Fruit fly (Drosophila melanogaster) whole organism, embryonic: ENCODE results near the gene CG14000.

Experiments used
- Awh ChIP-seq: fragments of 200-800 bp; sonication (Bioruptor generic); IDR thresholded peaks from 2 replicates; pipeline ENCODE4, ENCODE4 v1.3.6; 2022; ENCODE audit warnings: missing biosample characterization, missing genetic modification characterization
- C15 ChIP-seq: fragments of 200-800 bp; sonication (Bioruptor generic); IDR thresholded peaks from 3 replicates; pipeline ENCODE4 v1.3.6; 2022; ENCODE audit warnings: missing biosample characterization, missing genetic modification characterization
- CG10274 ChIP-seq: fragments of 200-800 bp; sonication (Bioruptor generic); optimal IDR thresholded peaks from 3 replicates; lab custom pipeline; 2017; ENCODE audit warnings: missing biosample characterization, mild to moderate bottlenecking, missing genetic modification characterization
- CG10462 ChIP-seq: fragments of 200-800 bp; sonication (Bioruptor generic); optimal IDR thresholded peaks from 2 replicates; lab custom pipeline; 2016; ENCODE audit warnings: missing biosample characterization, missing genetic modification characterization
- CG10543 ChIP-seq: fragments of 200-800 bp; sonication (Bioruptor generic); optimal IDR thresholded peaks from 3 replicates; lab custom pipeline; 2017; ENCODE audit warnings: missing biosample characterization, mild to moderate bottlenecking, missing genetic modification characterization, moderate library complexity
- CG11456 ChIP-seq: fragments of 200-800 bp; sonication (Bioruptor generic); IDR thresholded peaks from 3 replicates; pipeline ENCODE4 v1.3.6; 2022; ENCODE audit warnings: missing biosample characterization, missing genetic modification characterization
- CG11504 ChIP-seq: fragments of 200-800 bp; sonication (Bioruptor generic); optimal IDR thresholded peaks from 3 replicates; lab custom pipeline; 2019; ENCODE audit warnings: missing biosample characterization, mild to moderate bottlenecking, missing genetic modification characterization, moderate library complexity
- CG11696 ChIP-seq: fragments of 200-800 bp; sonication (Bioruptor generic); IDR thresholded peaks from 2 replicates; pipeline ENCODE4 v1.3.6; 2022; ENCODE audit warnings: missing biosample characterization, missing genetic modification characterization
- CG12071 ChIP-seq: fragments of 200-800 bp; sonication (Bioruptor generic); optimal IDR thresholded peaks from 3 replicates; lab custom pipeline; 2018; ENCODE audit warnings: missing biosample characterization, mild to moderate bottlenecking, missing genetic modification characterization
- CG12219 ChIP-seq: fragments of 200-800 bp; sonication (Bioruptor generic); optimal IDR thresholded peaks from 3 replicates; lab custom pipeline; 2018; ENCODE audit warnings: missing biosample characterization, mild to moderate bottlenecking, missing genetic modification characterization
- CG12744 ChIP-seq: fragments of 200-800 bp; sonication (Bioruptor generic); optimal IDR thresholded peaks from 2 replicates; lab custom pipeline; 2016; ENCODE audit warnings: missing biosample characterization, missing genetic modification characterization
- CG15073 ChIP-seq: fragments of 200-800 bp; sonication (Bioruptor generic); optimal IDR thresholded peaks from 2 replicates; lab custom pipeline; 2016; ENCODE audit warnings: missing biosample characterization, missing genetic modification characterization
- CG1529 ChIP-seq: fragments of 200-800 bp; sonication (Bioruptor generic); optimal IDR thresholded peaks from 3 replicates; lab custom pipeline; 2018; ENCODE audit warnings: missing biosample characterization, missing genetic modification characterization
- CG16815 ChIP-seq: fragments of 200-800 bp; sonication (Bioruptor generic); optimal IDR thresholded peaks from 3 replicates; lab custom pipeline; 2017; ENCODE audit warnings: missing biosample characterization, mild to moderate bottlenecking, missing genetic modification characterization
- CG30020 ChIP-seq: fragments of 200-800 bp; optimal IDR thresholded peaks from 2 replicates; lab custom pipeline; 2019; ENCODE audit warnings: missing biosample characterization, mild to moderate bottlenecking, missing genetic modification characterization, moderate library complexity
- CG30431 ChIP-seq: fragments of 200-800 bp; sonication (Bioruptor generic); optimal IDR thresholded peaks from 2 replicates; lab custom pipeline; 2017; ENCODE audit warnings: missing biosample characterization, missing genetic modification characterization
- CG3847 ChIP-seq: fragments of 200-800 bp; sonication (Bioruptor generic); IDR thresholded peaks from 2 replicates; pipeline ENCODE4 v1.3.6; 2022; ENCODE audit warnings: missing biosample characterization, missing genetic modification characterization
- CG6254 ChIP-seq: fragments of 200-800 bp; sonication (Bioruptor generic); optimal IDR thresholded peaks from 3 replicates; lab custom pipeline; 2017; ENCODE audit warnings: mild to moderate bottlenecking, missing biosample characterization, missing genetic modification reagents, missing genetic modification characterization
- CG6683 ChIP-seq: fragments of 200-800 bp; sonication (Bioruptor generic); optimal IDR thresholded peaks from 2 replicates; lab custom pipeline; 2017; ENCODE audit warnings: missing biosample characterization, mild to moderate bottlenecking, missing genetic modification characterization, missing genetic modification reagents
- CG6791 ChIP-seq: fragments of 200-800 bp; sonication (Bioruptor generic); IDR thresholded peaks from 3 replicates; pipeline ENCODE4 v1.3.6; 2022; ENCODE audit warnings: missing biosample characterization, missing genetic modification characterization; ENCODE audit not compliant: partially characterized antibody
- CG7839 ChIP-seq: fragments of 200-800 bp; sonication (Bioruptor generic); optimal IDR thresholded peaks from 3 replicates; lab custom pipeline; 2018; ENCODE audit warnings: missing biosample characterization, mild to moderate bottlenecking, missing genetic modification characterization, moderate library complexity
- CG8924 ChIP-seq: fragments of 200-800 bp; optimal IDR thresholded peaks from 3 replicates; lab custom pipeline; 2019; ENCODE audit warnings: missing biosample characterization, mild to moderate bottlenecking, missing genetic modification characterization, moderate library complexity
- CG9876 ChIP-seq: fragments of 200-800 bp; sonication (Bioruptor generic); optimal IDR thresholded peaks from 2 replicates; lab custom pipeline; 2016; ENCODE audit warnings: missing biosample characterization, missing genetic modification characterization
- H2.0 ChIP-seq: fragments of 200-800 bp; sonication (Bioruptor generic); IDR thresholded peaks from 2 replicates; pipeline ENCODE4 v1.3.6; 2022; ENCODE audit warnings: missing biosample characterization, missing genetic modification characterization
- Hr3 ChIP-seq: fragments of 200-800 bp; sonication (Bioruptor generic); optimal IDR thresholded peaks from 3 replicates; lab custom pipeline; 2016; ENCODE audit warnings: missing biosample characterization, missing genetic modification characterization
- NC2β ChIP-seq: fragments of 200-800 bp; sonication (Bioruptor generic); optimal IDR thresholded peaks from 2 replicates; lab custom pipeline; 2016; ENCODE audit warnings: missing biosample characterization, missing genetic modification characterization
- Side ChIP-seq: fragments of 200-800 bp; sonication (Bioruptor generic); optimal IDR thresholded peaks from 2 replicates; lab custom pipeline; 2016; ENCODE audit warnings: missing biosample characterization, missing genetic modification characterization
- Trl ChIP-seq, 3 experiments: fragments of >200 bp in 2 of 3; fragments of 200-800 bp in 1 of 3; sonication (Bioruptor generic) in 1 of 3; optimal IDR thresholded peaks; 2 replicates in 1 of 3; 3 replicates in 2 of 3; lab custom pipeline; 2016 to 2017; ENCODE audit warnings: missing biosample characterization in 1 of 3, missing genetic modification characterization in 1 of 3
- ac ChIP-seq: fragments of 200-800 bp; sonication (Bioruptor generic); optimal IDR thresholded peaks from 3 replicates; lab custom pipeline; 2017; ENCODE audit warnings: missing biosample characterization, mild to moderate bottlenecking, missing genetic modification characterization
- cato ChIP-seq: fragments of 200-800 bp; sonication (Bioruptor generic); optimal IDR thresholded peaks from 2 replicates; lab custom pipeline; 2016; ENCODE audit warnings: missing biosample characterization, missing genetic modification characterization, borderline replicate concordance
- crp ChIP-seq, 2 experiments: fragments of 200-800 bp; sonication (Bioruptor generic); optimal IDR thresholded peaks; 2 replicates in 1 of 2; 3 replicates in 1 of 2; lab custom pipeline; 2017; ENCODE audit warnings: missing biosample characterization in 2 of 2, missing genetic modification characterization in 2 of 2, mild to moderate bottlenecking in 1 of 2, moderate library complexity in 1 of 2
- eve ChIP-seq, 2 experiments: fragments of >200 bp; optimal IDR thresholded peaks; 2 replicates each; lab custom pipeline; 2017; ENCODE audit warnings: missing biosample characterization in 2 of 2, missing genetic modification characterization in 2 of 2
- gfzf ChIP-seq: fragments of 200-800 bp; sonication (Bioruptor generic); optimal IDR thresholded peaks from 2 replicates; lab custom pipeline; 2016; ENCODE audit warnings: missing biosample characterization, mild to moderate bottlenecking, missing genetic modification characterization, moderate library complexity
- gt ChIP-seq: fragments of 200-800 bp; sonication (Bioruptor generic); IDR thresholded peaks from 2 replicates; pipeline ENCODE4 v1.3.6; 2022; ENCODE audit warnings: missing biosample characterization, missing genetic modification characterization
- jing ChIP-seq: fragments of 200-800 bp; sonication (Bioruptor generic); optimal IDR thresholded peaks from 2 replicates; lab custom pipeline; 2018; ENCODE audit warnings: missing biosample characterization, mild to moderate bottlenecking, missing genetic modification characterization
- kay ChIP-seq: fragments of 200-800 bp; sonication (Bioruptor generic); optimal IDR thresholded peaks from 2 replicates; lab custom pipeline; 2016; ENCODE audit warnings: missing biosample characterization, missing genetic modification characterization
- maf-S ChIP-seq: fragments of 200-800 bp; sonication (Bioruptor generic); optimal IDR thresholded peaks from 2 replicates; lab custom pipeline; 2016; ENCODE audit warnings: missing biosample characterization, missing genetic modification characterization
- oc ChIP-seq: fragments of 200-800 bp; sonication (Bioruptor generic); optimal IDR thresholded peaks from 2 replicates; lab custom pipeline; 2018; ENCODE audit warnings: missing biosample characterization, mild to moderate bottlenecking, missing genetic modification characterization, moderate library complexity
- onecut ChIP-seq: fragments of 200-800 bp; sonication (Bioruptor generic); IDR thresholded peaks from 2 replicates; pipeline ENCODE4 v1.3.6; 2022; ENCODE audit warnings: missing biosample characterization, missing genetic modification characterization
- org-1 ChIP-seq: fragments of 200-800 bp; sonication (Bioruptor generic); optimal IDR thresholded peaks from 2 replicates; lab custom pipeline; 2017; ENCODE audit warnings: missing biosample characterization, missing genetic modification characterization
- pzg ChIP-seq: fragments of 200-800 bp; sonication (Bioruptor generic); optimal IDR thresholded peaks from 3 replicates; lab custom pipeline; 2018; ENCODE audit warnings: missing biosample characterization, mild to moderate bottlenecking, missing genetic modification characterization, moderate library complexity
- run ChIP-seq: fragments of 200-800 bp; sonication (Bioruptor generic); optimal IDR thresholded peaks from 3 replicates; lab custom pipeline; 2018; ENCODE audit warnings: missing biosample characterization, mild to moderate bottlenecking, missing genetic modification characterization
- sob ChIP-seq: fragments of 200-800 bp; sonication (Bioruptor generic); IDR thresholded peaks from 2 replicates; pipeline ENCODE4 v1.3.6; 2022; ENCODE audit warnings: missing biosample characterization, missing genetic modification characterization
- sug ChIP-seq: fragments of 200-800 bp; optimal IDR thresholded peaks from 2 replicates; lab custom pipeline; 2019; ENCODE audit warnings: missing biosample characterization, mild to moderate bottlenecking, missing genetic modification characterization, moderate library complexity
- unpg ChIP-seq: fragments of 200-800 bp; sonication (Bioruptor generic); optimal IDR thresholded peaks from 3 replicates; lab custom pipeline; 2018; ENCODE audit warnings: missing biosample characterization, mild to moderate bottlenecking, missing genetic modification characterization, moderate library complexity
- wek ChIP-seq: fragments of 200-800 bp; sonication (Bioruptor generic); optimal IDR thresholded peaks from 3 replicates; lab custom pipeline; 2018; ENCODE audit warnings: missing biosample characterization, mild to moderate bottlenecking, missing genetic modification characterization, moderate library complexity
- wor ChIP-seq: fragments of 200-800 bp; sonication (Bioruptor generic); IDR thresholded peaks from 2 replicates; pipeline ENCODE4 v1.3.6; 2022; ENCODE audit warnings: missing biosample characterization, missing genetic modification characterization
- z ChIP-seq: fragments of 200-800 bp; sonication (Bioruptor generic); IDR thresholded peaks from 3 replicates; pipeline ENCODE4 v1.3.6; 2022; ENCODE audit warnings: missing biosample characterization, missing genetic modification characterization

CG14000 gene

dm6 chr2L:5943229-5944078, 33.4 kb upstream of the CG14000 start, which contains the start of the genes Sfp26Ad and Gpdh1 (continued):
- TF ChIP-seq gfzf (GFP tag; lab: Kevin White, UChicago) (peak; percentile 31), ac (GFP tag; lab: Kevin White, UChicago) (no peak), CG12219 (GFP tag; lab: Kevin White, UChicago) (peak; percentile 23), unpg (GFP tag; lab: Kevin White, UChicago) (peak; percentile 68), onecut (GFP tag; lab: Robert Waterston, UW) (peak; percentile 45), CG12744 (peak; percentile 38), Hr3 (peak; percentile 70), org-1 (GFP tag; lab: Kevin White, UChicago) (no peak), jing (peak; percentile 21), NC2β (GFP tag; lab: Kevin White, UChicago) (peak; percentile 80), CG30431 (GFP tag; lab: Kevin White, UChicago) (peak; percentile 48), CG6254 (GFP tag; lab: Kevin White, UChicago) (peak; percentile 2), wek (GFP tag; lab: Kevin White, UChicago) (peak; percentile 99), CG8924 (peak; percentile 75), CG11456 (peak; percentile 87), kay (GFP tag; lab: Kevin White, UChicago) (peak; percentile 76), C15 (no peak), CG11504 (peak; percentile 66), sug (tag; lab: Kevin White, UChicago) (peak; percentile 56), CG3847 (GFP tag; lab: Robert Waterston, UW) (peak; percentile 93), CG10274 (GFP tag; lab: Kevin White, UChicago) (no peak), CG11696 (GFP tag; lab: Robert Waterston, UW) (no peak), crp (GFP tag; optimal IDR thresholded peaks at IDR 0.05; lab: Kevin White, UChicago) (peak in 1 of 2 experiments; percentile 49), wor (GFP tag; lab: Robert Waterston, UW) (no peak), z (GFP tag; lab: Robert Waterston, UW) (0 out of 3 replicates have a peak, but pooled peaks have one; percentile 22), CG7839 (tag; lab: Kevin White, UChicago) (peak; percentile 66), CG6791 (GFP tag; lab: Robert Waterston, UW) (peak; percentile 42; the same call in 1 of the 3 replicates), CG6683 (peak; percentile 30), oc (peak; percentile 46), Side (GFP tag; lab: Kevin White, UChicago) (peak; percentile 79), sob (GFP tag; lab: Robert Waterston, UW) (peak; percentile 84), CG30020 (tag; lab: Kevin White, UChicago) (peak; percentile 47), CG15073 (GFP tag; lab: Kevin White, UChicago) (no peak), Trl (optimal IDR thresholded peaks at IDR 0.05; lab: Kevin White, UChicago) (peak; percentile 98 to 99), Trl (GFP tag; optimal IDR thresholded peaks at IDR 0.05; lab: Kevin White, UChicago) (peak; percentile 92), CG12071 (peak; percentile 45), CG16815 (GFP tag; lab: Kevin White, UChicago) (peak; percentile 53), CG10462 (GFP tag; lab: Kevin White, UChicago) (peak; percentile 49), gt (GFP tag; lab: Robert Waterston, UW) (0 out of 2 replicates have a peak, but pooled peaks have one; percentile 28), CG9876 (peak; percentile 46), Awh (GFP tag; lab: Robert Waterston, UW) (peak; percentile 62; the same call in 1 of the 2 replicates), eve (GFP tag; optimal IDR thresholded peaks at IDR 0.05; lab: Kevin White, UChicago) (no peak), run (peak; percentile 40), H2.0 (GFP tag; lab: Robert Waterston, UW) (peak; percentile 57), CG1529 (GFP tag; lab: Kevin White, UChicago) (peak; percentile 41), cato (GFP tag; lab: Kevin White, UChicago) (peak; percentile 10), maf-S (peak; percentile 80), CG10543 (GFP tag; lab: Kevin White, UChicago) (peak; percentile 68), pzg (GFP tag; lab: Kevin White, UChicago) (peak; percentile 96)
